Worm (Caenorhabditis elegans) whole organism, midembryonic: ENCODE measurements around the gene T01H3.5.

ENCODE experiments used
- T22C8.4 ChIP-seq: fragments of 200-800 bp; sonication (Bioruptor generic); IDR thresholded peaks from 2 replicates; pipeline ENCODE4 v1.3.6; 2022; ENCODE audit warnings: missing genetic modification characterization, missing compliant biosample characterization
- cog-1 ChIP-seq: sonication (generic microtip); optimal IDR thresholded peaks from 2 replicates; lab custom pipeline; 2016; ENCODE audit warnings: missing genetic modification characterization, missing compliant biosample characterization
- flt-1 ChIP-seq: fragments of 200-800 bp; sonication (Bioruptor generic); IDR thresholded peaks from 2 replicates; pipeline ENCODE4 v1.3.6; 2022; ENCODE audit warnings: missing genetic modification characterization, missing compliant biosample characterization
- klf-2 ChIP-seq: fragments of 200-800 bp; sonication (Bioruptor generic); conservative IDR thresholded peaks from 2 replicates; pipeline ENCODE4 v1.3.6; 2022; ENCODE audit warnings: missing genetic modification reagents, missing genetic modification characterization, missing compliant biosample characterization
- med-1 ChIP-seq: sonication (generic microtip); optimal IDR thresholded peaks from 2 replicates; lab custom pipeline; 2017; ENCODE audit warnings: missing genetic modification characterization, mild to moderate bottlenecking, missing compliant biosample characterization, antibody characterized with exemption, missing genetic modification reagents; ENCODE audit not compliant: insufficient read depth
- ref-1 ChIP-seq: fragments of 200-800 bp; sonication (Bioruptor generic); conservative IDR thresholded peaks from 2 replicates; pipeline ENCODE4 v1.3.6; 2022; ENCODE audit warnings: missing genetic modification reagents, missing genetic modification characterization, missing compliant biosample characterization
- tab-1 ChIP-seq: fragments of 200-800 bp; sonication (Bioruptor generic); IDR thresholded peaks from 2 replicates; pipeline ENCODE4 v1.3.6; 2022; ENCODE audit warnings: missing genetic modification characterization, missing compliant biosample characterization
- ztf-23 ChIP-seq: fragments of 200-800 bp; sonication (Bioruptor generic); IDR thresholded peaks from 2 replicates; pipeline ENCODE4 v1.3.6; 2022; ENCODE audit warnings: missing genetic modification reagents, missing genetic modification characterization, missing compliant biosample characterization
- ztf-29 ChIP-seq: fragments of 200-800 bp; sonication (Bioruptor generic); IDR thresholded peaks from 2 replicates; pipeline ENCODE4 v1.3.6; 2022; ENCODE audit warnings: missing genetic modification reagents, missing genetic modification characterization, missing compliant biosample characterization

Gene T01H3.5

ce11 chrII:7900762-7901161, 21.3 kb downstream of the T01H3.5 start:
- TF ChIP-seq klf-2 (GFP tag; lab: Robert Waterston, UW) (no peak), cog-1 (tag; lab: Kevin White, UChicago) (no peak), med-1 (GFP tag; lab: Kevin White, UChicago) (no peak)

- TF ChIP-seq ztf-29 (no peak), flt-1 (no peak), cog-1 (tag; lab: Kevin White, UChicago) (no peak), med-1 (GFP tag; lab: Kevin White, UChicago) (no peak), ref-1 (GFP tag; lab: Robert Waterston, UW) (no peak), T22C8.4 (GFP tag; lab: Robert Waterston, UW) (no peak), tab-1 (GFP tag; lab: Robert Waterston, UW) (no peak), ztf-23 (no peak), klf-2 (GFP tag; lab: Robert Waterston, UW) (no peak)
These were observed 22.6 kb downstream of the T01H3.5 start for ce11 chrII:7901990-7902389.

ce11 chrII:7907539-7907997, 28.2 kb downstream of the T01H3.5 start, which contains the start of gene best-23:
best-23 (minus strand) TSS chrII:7907589.
- TF ChIP-seq med-1 (GFP tag; lab: Kevin White, UChicago) (no peak), ztf-29 (no peak), cog-1 (tag; lab: Kevin White, UChicago) (no peak), ztf-23 (no peak), ref-1 (GFP tag; lab: Robert Waterston, UW) (no peak), klf-2 (GFP tag; lab: Robert Waterston, UW) (no peak), T22C8.4 (GFP tag; lab: Robert Waterston, UW) (no peak), tab-1 (GFP tag; lab: Robert Waterston, UW) (no peak), flt-1 (no peak)

- TF ChIP-seq klf-2 (GFP tag; lab: Robert Waterston, UW) (no peak), flt-1 (no peak), ztf-23 (no peak), T22C8.4 (GFP tag; lab: Robert Waterston, UW) (no peak)
These were observed 31.6 kb downstream of the T01H3.5 start, which contains the start of gene ZK675.4 for ce11 chrII:7911015-7911414. ZK675.4 (plus strand) TSS chrII:7911315.

- no peak for TF ChIP-seq flt-1
These were observed 40.8 kb downstream of the T01H3.5 start for ce11 chrII:7920178-7920577.

ce11 chrII:7921155-7921554, 41.7 kb downstream of the T01H3.5 start:
- TF ChIP-seq ref-1 (GFP tag; lab: Robert Waterston, UW) (no peak), tab-1 (GFP tag; lab: Robert Waterston, UW) (no peak), T22C8.4 (GFP tag; lab: Robert Waterston, UW) (no peak), cog-1 (tag; lab: Kevin White, UChicago) (no peak), flt-1 (no peak), ztf-23 (no peak), med-1 (GFP tag; lab: Kevin White, UChicago) (no peak), klf-2 (GFP tag; lab: Robert Waterston, UW) (no peak), ztf-29 (no peak)

- TF ChIP-seq ztf-29 (no peak), klf-2 (GFP tag; lab: Robert Waterston, UW) (no peak), cog-1 (tag; lab: Kevin White, UChicago) (no peak), tab-1 (GFP tag; lab: Robert Waterston, UW) (no peak), ref-1 (GFP tag; lab: Robert Waterston, UW) (no peak), ztf-23 (no peak), flt-1 (no peak), T22C8.4 (GFP tag; lab: Robert Waterston, UW) (no peak)
These were observed 49.2 kb downstream of the T01H3.5 start, which contains the start of gene spv-1 for ce11 chrII:7928600-7928999. spv-1 (minus strand) TSS chrII:7928700.
